Fruit fly (Drosophila melanogaster) whole organism, embryonic: ENCODE measurements around the gene CG14851.

Experiments
- Taf1 ChIP-seq: fragments of 200-800 bp; sonication (Bioruptor generic); IDR thresholded peaks from 2 replicates; pipeline ENCODE4 v1.3.6; 2022; ENCODE audit warnings: missing biosample characterization, missing genetic modification characterization
- pum ChIP-seq: fragments of 200-800 bp; sonication (Bioruptor generic); optimal IDR thresholded peaks from 2 replicates; lab custom pipeline; 2016; ENCODE audit warnings: missing biosample characterization, missing genetic modification characterization
- salm ChIP-seq: fragments of 200-800 bp; sonication (Bioruptor generic); optimal IDR thresholded peaks from 2 replicates; lab custom pipeline; 2018; ENCODE audit warnings: missing biosample characterization, mild to moderate bottlenecking, missing genetic modification characterization
- sob ChIP-seq: fragments of 200-800 bp; sonication (Bioruptor generic); IDR thresholded peaks from 2 replicates; pipeline ENCODE4 v1.3.6; 2022; ENCODE audit warnings: missing biosample characterization, missing genetic modification characterization

dm6 chr3R:14557480-14558354 is 4.4 kb upstream of the CG14851 start, which contains the start of gene Pde6:
- TF ChIP-seq pum (no peak), Taf1 (GFP tag; lab: Robert Waterston, UW) (no peak), salm (tag; lab: Kevin White, UChicago) (no peak), sob (no peak)
